Fruit fly (Drosophila melanogaster): ENCODE data around the gene Proc.

Proc gene

dm6 chr2L:7885952-7886351 lies 14.7 kb upstream of the Proc start (continued):
- TF ChIP-seq zen (tag; optimal IDR thresholded peaks at IDR 0.05), result no peak
- TF ChIP-seq chn (GFP tag; optimal IDR thresholded peaks at IDR 0.05), result no peak
- peak; percentile 59; the same call in 2 of the 3 replicates for TF ChIP-seq CG7963 (GFP tag; IDR thresholded peaks at IDR 0.05; ENCODE audit: partially characterized antibody)

DNA sequence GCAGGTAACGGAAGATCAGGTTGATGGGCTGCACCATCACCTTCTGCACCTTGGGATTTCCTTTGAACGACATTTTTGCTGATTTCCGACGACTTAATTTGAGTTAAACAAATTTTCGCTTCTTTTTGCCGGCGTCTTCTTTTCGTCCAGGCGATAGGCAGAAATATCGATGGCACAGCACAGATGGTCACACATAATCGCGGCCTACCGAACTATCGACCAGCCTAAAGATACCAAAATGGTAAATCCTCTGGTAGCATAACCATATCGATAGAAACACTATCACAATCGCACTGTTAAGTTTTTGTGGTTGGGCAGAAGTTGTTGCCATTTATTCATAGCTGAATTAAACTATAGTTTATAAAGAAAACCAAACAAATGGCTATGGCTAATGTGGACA lies 14.0 kb upstream of the Proc start, which contains the start of the genes SmE and CG34132:
TSS of gene SmE (minus strand) at position 180 of the 400 bp plus-strand sequence.
TSS of gene CG34132 (plus strand) at position 233 of the 400 bp plus-strand sequence.
- TF ChIP-seq CG4328 (GFP tag; optimal IDR thresholded peaks at IDR 0.05) (no peak), pfk (GFP tag; optimal IDR thresholded peaks at IDR 0.05) (no peak), dysf (GFP tag; IDR thresholded peaks at IDR 0.05) (no peak), CG6765 (GFP tag; optimal IDR thresholded peaks at IDR 0.05) (no peak), exex (tag; optimal IDR thresholded peaks at IDR 0.05) (no peak), Dp (GFP tag; optimal IDR thresholded peaks at IDR 0.05) (peak; percentile 56), ci (GFP tag; IDR thresholded peaks at IDR 0.05) (no peak), dm (GFP tag; optimal IDR thresholded peaks at IDR 0.05) (peak; percentile 31), CG1603 (tag; optimal IDR thresholded peaks at IDR 0.05) (peak; percentile 47), gfzf (GFP tag; optimal IDR thresholded peaks at IDR 0.05) (peak; percentile 57), CG2129 (GFP tag; IDR thresholded peaks at IDR 0.05; ENCODE audit: partially characterized antibody) (peak; percentile 84), ATbp (GFP tag; optimal IDR thresholded peaks at IDR 0.05) (no peak), peb (GFP tag; IDR thresholded peaks at IDR 0.05) (no peak), phol (tag; optimal IDR thresholded peaks at IDR 0.05) (peak; percentile 30), CHES-1-like (GFP tag; optimal IDR thresholded peaks at IDR 0.05) (peak; percentile 37), usp (GFP tag; optimal IDR thresholded peaks at IDR 0.05) (no peak), eve (GFP tag; optimal IDR thresholded peaks at IDR 0.05) (no peak), CG34224 (GFP tag; IDR thresholded peaks at IDR 0.05; ENCODE audit: partially characterized antibody) (peak; percentile 92), CG7556 (GFP tag; optimal IDR thresholded peaks at IDR 0.05) (no peak), Nf-YA (GFP tag; IDR thresholded peaks at IDR 0.05) (no peak), CG17802 (tag; optimal IDR thresholded peaks at IDR 0.05) (no peak), scrt (GFP tag; optimal IDR thresholded peaks at IDR 0.05) (no peak), CG34422 (GFP tag; IDR thresholded peaks at IDR 0.05) (peak; percentile 70; the same call in 1 of the 3 replicates), HLHmδ (GFP tag; optimal IDR thresholded peaks at IDR 0.05) (no peak), lmd (GFP tag; IDR thresholded peaks at IDR 0.05) (no peak), CG9797 (GFP tag; optimal IDR thresholded peaks at IDR 0.05) (peak; percentile 73), sug (tag; optimal IDR thresholded peaks at IDR 0.05) (no peak), Awh (GFP tag; IDR thresholded peaks at IDR 0.05) (no peak), pita (GFP tag; optimal IDR thresholded peaks at IDR 0.05) (no peak), al (GFP tag; IDR thresholded peaks at IDR 0.05) (no peak), D19A (tag; optimal IDR thresholded peaks at IDR 0.05) (no peak), CG9932 (GFP tag; IDR thresholded peaks at IDR 0.05) (no peak), CG11695 (GFP tag; IDR thresholded peaks at IDR 0.05) (no peak), bbx (GFP tag; IDR thresholded peaks at IDR 0.05; ENCODE audit: partially characterized antibody) (peak; percentile 98), cwo (GFP tag; optimal IDR thresholded peaks at IDR 0.05) (no peak), Dfd (GFP tag; optimal IDR thresholded peaks at IDR 0.05) (no peak), mld (GFP tag; IDR thresholded peaks at IDR 0.05; ENCODE audit: partially characterized antibody) (peak; percentile 97), ash1 (GFP tag; optimal IDR thresholded peaks at IDR 0.05) (no peak), luna (GFP tag; optimal IDR thresholded peaks at IDR 0.05) (no peak), amos (GFP tag; IDR thresholded peaks at IDR 0.05; ENCODE audit: partially characterized antibody) (peak; percentile 98), ro (GFP tag; IDR thresholded peaks at IDR 0.05) (no peak), CG16863 (GFP tag; optimal IDR thresholded peaks at IDR 0.05) (no peak), sens-2 (GFP tag; IDR thresholded peaks at IDR 0.05) (no peak), ewg (GFP tag; optimal IDR thresholded peaks at IDR 0.05) (no peak), zf30C (GFP tag; optimal IDR thresholded peaks at IDR 0.05) (no peak), HmgD (GFP tag; optimal IDR thresholded peaks at IDR 0.05) (peak; percentile 6)

Data from whole organism, embryonic.